Worm (Caenorhabditis elegans) whole organism, L4/young adult: Measurements from ENCODE around the gene madf-9.

Source experiments
- W03F9.2 ChIP-seq: fragments of 150-350 bp; optimal IDR thresholded peaks from 2 replicates; lab custom pipeline; 2014; ENCODE audit warnings: missing biosample characterization, missing genetic modification characterization
- dao-5 ChIP-seq: sonication (generic microtip); optimal IDR thresholded peaks from 2 replicates; lab custom pipeline; 2016; ENCODE audit warnings: missing genotype, missing genetic modification characterization, moderate library complexity, missing compliant biosample characterization
- him-1 ChIP-seq: sonication (generic microtip); optimal IDR thresholded peaks from 2 replicates; lab custom pipeline; 2016; ENCODE audit warnings: missing genotype, missing genetic modification reagents, missing genetic modification characterization, missing compliant biosample characterization

madf-9 gene

ce11 chrIV:3613022-3613605 lies 23.8 kb upstream of the madf-9 start, which contains the start of gene ltah-1.2:
Gene ltah-1.2, minus strand, starts transcription at chrIV:3613072.
- no peak for TF ChIP-seq dao-5 (tag; lab: Kevin White, UChicago)
- TF ChIP-seq W03F9.2, result no peak
- no peak for TF ChIP-seq him-1

DNA sequence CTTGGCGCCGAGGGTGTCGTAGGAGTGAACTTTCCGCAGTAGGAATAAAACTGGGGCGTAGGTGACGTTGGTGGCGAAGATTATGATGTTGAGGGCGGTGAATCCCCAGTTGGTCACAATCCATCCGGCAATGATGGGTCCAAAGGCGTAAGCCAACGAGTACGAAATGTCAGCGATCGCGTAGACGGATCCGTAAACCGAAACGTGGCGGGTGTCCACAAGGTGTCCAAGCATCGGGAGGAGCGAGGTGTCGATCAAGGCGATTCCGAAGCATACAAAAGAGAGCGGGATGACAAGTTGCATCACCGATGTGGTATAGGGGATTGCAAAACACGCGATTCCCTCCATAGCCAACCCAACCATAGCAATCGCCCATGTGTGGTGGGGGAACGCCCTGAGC lies 18.2 kb upstream of the madf-9 start:
- TF ChIP-seq W03F9.2 (no peak), him-1 (no peak), dao-5 (tag; lab: Kevin White, UChicago) (no peak)

DNA sequence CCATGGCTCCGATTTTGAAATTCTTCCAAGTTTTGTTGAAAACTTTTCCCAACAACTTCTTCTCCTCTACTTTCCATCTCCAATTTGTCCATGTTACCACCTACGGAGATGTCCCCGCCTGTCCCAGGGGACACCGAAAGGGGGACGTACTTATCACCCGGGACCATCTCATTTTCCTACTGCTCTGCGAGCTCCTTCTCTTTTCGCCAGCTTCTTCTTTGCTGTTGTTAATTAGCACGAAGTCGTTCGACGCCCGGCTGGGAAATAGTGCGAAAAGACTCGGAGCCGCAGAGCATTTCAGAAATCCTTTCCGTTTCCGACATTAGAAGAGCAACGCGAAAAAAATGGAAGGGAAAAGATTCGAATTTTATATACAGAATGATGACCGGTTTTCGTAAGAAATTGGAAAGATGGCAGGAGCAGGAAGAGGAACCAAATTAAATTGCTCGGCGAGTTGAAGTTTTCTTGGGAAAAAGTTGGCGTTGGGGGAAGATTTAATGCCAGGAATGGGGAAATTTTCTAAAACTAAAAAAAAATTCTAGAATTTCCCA lies 15.0 kb upstream of the madf-9 start:
- TF ChIP-seq W03F9.2 (no peak), dao-5 (tag; lab: Kevin White, UChicago) (no peak), him-1 (no peak)

DNA sequence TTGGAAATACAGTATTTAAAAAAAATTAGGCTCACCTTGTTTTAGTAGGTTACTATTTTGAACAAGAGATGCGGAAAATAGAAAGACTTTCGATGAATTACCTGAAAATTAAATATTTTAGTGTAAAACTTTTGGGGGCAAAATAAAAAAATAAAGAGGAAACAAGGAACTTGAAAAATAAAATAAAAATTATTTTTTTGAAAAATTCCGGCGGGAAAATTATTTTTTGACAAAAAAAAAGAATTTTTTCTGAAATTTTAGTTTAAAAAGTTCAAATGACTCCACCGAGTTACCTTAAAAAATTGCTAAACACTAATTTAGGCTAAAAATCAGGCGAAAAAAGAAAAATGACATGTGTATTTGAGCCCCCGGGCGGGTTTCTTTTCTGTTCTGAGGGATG lies 12.3 kb upstream of the madf-9 start, which contains the start of the genes cha-1 and unc-17:
Gene cha-1, minus strand, starts transcription at position 101 of the 400 bp plus-strand sequence.
Gene unc-17, minus strand, starts transcription at position 103 of the 400 bp plus-strand sequence.
- TF ChIP-seq W03F9.2, result no peak
- no peak for TF ChIP-seq dao-5 (tag; lab: Kevin White, UChicago)
- TF ChIP-seq him-1, result no peak

ce11 chrIV:3626447-3626846 lies 10.4 kb upstream of the madf-9 start:
- TF ChIP-seq W03F9.2 (no peak), dao-5 (tag; lab: Kevin White, UChicago) (no peak), him-1 (no peak)

- TF ChIP-seq him-1 (no peak), dao-5 (tag; lab: Kevin White, UChicago) (no peak), W03F9.2 (no peak)
Observed at ce11 chrIV:3628896-3629641, 7.8 kb upstream of the madf-9 start.

- no peak for TF ChIP-seq W03F9.2
- TF ChIP-seq dao-5 (tag; lab: Kevin White, UChicago), result no peak
- TF ChIP-seq him-1, result no peak
Observed at ce11 chrIV:3632475-3632874, 4.4 kb upstream of the madf-9 start.

- no peak for TF ChIP-seq dao-5 (tag; lab: Kevin White, UChicago)
- no peak for TF ChIP-seq him-1
- TF ChIP-seq W03F9.2, result no peak
Observed at ce11 chrIV:3633254-3633653, 3.6 kb upstream of the madf-9 start, which contains the start of gene ZC416.2. Gene ZC416.2, plus strand, starts transcription at chrIV:3633619.

DNA sequence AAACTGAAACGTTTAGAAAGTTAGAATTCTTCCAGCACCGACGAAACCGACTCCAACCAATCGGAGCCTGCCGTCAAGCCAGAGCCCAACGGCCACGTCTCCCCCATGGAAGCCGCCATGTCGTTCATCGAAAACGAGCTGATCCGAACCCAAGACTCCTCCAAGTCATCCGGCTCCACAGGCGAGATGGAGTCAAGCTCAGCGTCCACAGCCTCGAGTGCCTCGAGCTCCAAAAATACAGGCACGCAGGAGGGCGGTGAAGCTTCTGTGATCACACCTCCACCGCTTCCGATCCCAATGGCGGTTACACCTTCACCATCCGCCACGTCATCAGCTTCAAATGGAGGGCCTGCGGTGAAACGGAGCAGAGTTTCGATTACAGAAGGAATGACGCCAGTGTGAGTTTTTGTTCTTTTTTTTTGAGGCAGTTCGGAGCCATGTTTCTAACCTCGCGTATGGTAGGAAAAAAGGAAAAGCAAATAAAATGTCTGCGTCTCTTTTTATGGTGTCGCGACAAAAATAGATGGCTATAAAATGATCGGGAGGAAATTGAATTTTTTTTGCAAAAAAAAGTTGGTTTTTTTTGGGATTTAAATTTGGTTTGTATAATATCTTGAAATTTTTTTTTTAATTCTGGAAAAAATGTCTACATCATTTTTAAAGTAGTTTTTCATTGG lies 1.5 kb downstream of the madf-9 start:
- TF ChIP-seq W03F9.2 (no peak), dao-5 (tag; lab: Kevin White, UChicago) (no peak), him-1 (no peak)

DNA sequence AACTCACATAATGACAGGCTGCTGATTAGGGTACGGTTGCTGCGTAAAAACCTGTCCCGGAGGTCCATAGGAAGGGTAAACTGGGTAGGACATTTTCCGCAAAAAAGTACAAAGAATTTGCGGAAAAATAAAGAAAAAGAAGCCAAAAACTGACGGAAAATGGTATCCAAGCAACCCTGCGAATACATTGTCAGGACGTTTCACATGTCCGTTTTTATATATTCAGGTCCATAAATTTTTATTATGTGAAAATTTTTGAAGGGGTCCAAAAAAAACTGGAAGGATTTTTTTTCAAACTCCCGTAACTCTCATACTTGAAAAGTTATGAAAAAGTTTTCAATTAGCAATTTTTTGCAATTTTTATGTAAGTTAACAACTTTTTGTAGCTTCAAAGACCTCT lies 5.3 kb downstream of the madf-9 start, which contains the start of gene CC8.3:
Gene CC8.3, minus strand, starts transcription at position 101 of the 400 bp plus-strand sequence.
- TF ChIP-seq W03F9.2 (no peak), him-1 (no peak), dao-5 (tag; lab: Kevin White, UChicago) (no peak)

DNA sequence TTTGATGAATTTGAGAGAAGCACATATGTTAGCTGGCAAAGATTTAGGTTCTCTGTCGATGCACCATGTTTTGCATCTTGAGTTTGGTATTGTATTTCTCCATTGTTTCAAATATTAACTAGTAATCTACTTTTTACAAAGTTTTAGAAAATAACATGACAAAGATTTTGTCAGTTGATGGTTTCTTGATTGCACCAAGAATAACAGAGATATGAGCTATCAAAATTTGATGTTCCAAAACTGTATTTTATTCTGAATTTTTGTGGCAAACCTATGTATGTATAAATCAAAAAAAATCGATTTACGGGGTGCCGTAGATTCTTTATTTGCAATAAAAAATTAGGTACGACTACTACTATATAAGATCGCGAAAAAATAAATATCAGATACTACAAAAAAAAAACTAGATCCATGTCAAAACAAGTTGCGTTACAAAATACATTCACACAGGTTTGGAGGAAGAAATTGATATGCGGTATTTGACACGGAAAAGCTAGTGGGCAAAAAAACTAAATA lies 8.0 kb downstream of the madf-9 start:
- TF ChIP-seq dao-5 (tag; lab: Kevin White, UChicago), result no peak
- TF ChIP-seq W03F9.2, result no peak

DNA sequence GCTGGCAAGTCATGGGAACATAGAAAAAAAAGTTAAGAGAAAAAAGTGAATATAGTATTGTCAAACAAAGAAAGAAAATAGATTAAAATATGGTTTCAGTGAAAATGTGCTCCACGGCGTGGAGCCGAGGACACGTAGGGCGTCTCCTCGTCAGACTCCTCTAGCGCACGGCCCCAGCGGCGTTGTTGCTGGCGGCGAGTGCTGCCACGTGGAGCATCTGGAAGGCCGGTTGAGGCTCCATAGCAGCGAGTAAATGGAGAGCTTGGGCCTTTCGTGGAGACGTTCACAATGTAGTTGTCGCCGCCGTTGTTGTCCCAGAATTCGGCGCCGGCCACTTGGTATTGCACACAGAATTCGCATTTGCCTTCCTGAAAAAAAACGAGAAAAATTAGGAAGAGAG lies 8.6 kb downstream of the madf-9 start:
- TF ChIP-seq him-1, result no peak
- TF ChIP-seq dao-5 (tag; lab: Kevin White, UChicago), result no peak
- TF ChIP-seq W03F9.2, result no peak

DNA sequence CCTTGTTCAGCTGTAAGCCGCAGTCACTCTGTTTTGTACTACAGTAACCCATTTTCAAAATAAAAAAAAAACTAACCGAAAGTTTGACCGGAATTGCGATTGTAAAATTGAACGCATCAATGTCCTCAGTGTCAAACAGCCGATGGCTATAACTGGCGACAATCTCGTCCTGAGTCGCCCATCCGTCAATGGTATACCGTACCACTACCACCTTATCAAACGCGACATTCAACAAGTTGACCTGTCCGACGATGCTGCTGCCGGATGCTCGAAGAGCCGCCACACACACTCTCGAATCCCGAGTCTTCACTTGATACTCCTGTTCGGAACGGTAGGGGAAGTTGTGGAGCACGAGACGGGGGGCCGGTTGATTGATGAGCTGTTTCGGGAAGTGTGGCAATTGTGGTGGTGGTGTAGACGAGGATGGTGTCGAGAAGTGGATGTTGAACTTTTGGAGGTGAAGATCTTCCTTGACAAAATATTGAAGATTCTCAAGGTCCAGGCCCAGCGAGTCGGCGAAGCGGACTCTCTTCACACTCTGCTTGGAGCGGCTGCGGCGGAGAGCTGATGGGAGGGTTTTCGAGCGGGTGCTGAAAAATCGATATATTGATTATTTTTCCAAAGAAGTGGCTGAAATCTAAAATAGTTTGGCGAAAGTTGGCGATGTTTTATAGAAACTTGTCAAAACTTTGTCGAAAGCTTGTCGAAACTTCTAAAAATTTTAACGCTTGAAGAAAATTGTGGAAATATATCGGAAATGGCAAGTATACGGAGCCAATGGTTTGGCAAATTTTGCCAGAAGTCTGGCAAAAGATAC lies 9.7 kb downstream of the madf-9 start:
- TF ChIP-seq him-1 (no peak), dao-5 (tag; lab: Kevin White, UChicago) (no peak), W03F9.2 (no peak)
